Worm (Caenorhabditis elegans) whole organism, midembryonic: Measurements from ENCODE around the gene fbxa-144.

ENCODE experiments used
- T22C8.4 ChIP-seq: fragments of 200-800 bp; sonication (Bioruptor generic); IDR thresholded peaks from 2 replicates; pipeline ENCODE4 v1.3.6; 2022; ENCODE audit warnings: missing genetic modification characterization, missing compliant biosample characterization
- cog-1 ChIP-seq: sonication (generic microtip); optimal IDR thresholded peaks from 2 replicates; lab custom pipeline; 2016; ENCODE audit warnings: missing genetic modification characterization, missing compliant biosample characterization
- flt-1 ChIP-seq: fragments of 200-800 bp; sonication (Bioruptor generic); IDR thresholded peaks from 2 replicates; pipeline ENCODE4 v1.3.6; 2022; ENCODE audit warnings: missing genetic modification characterization, missing compliant biosample characterization
- klf-2 ChIP-seq: fragments of 200-800 bp; sonication (Bioruptor generic); conservative IDR thresholded peaks from 2 replicates; pipeline ENCODE4 v1.3.6; 2022; ENCODE audit warnings: missing genetic modification reagents, missing genetic modification characterization, missing compliant biosample characterization
- med-1 ChIP-seq: sonication (generic microtip); optimal IDR thresholded peaks from 2 replicates; lab custom pipeline; 2017; ENCODE audit warnings: missing genetic modification characterization, mild to moderate bottlenecking, missing compliant biosample characterization, antibody characterized with exemption, missing genetic modification reagents; ENCODE audit not compliant: insufficient read depth
- ref-1 ChIP-seq: fragments of 200-800 bp; sonication (Bioruptor generic); conservative IDR thresholded peaks from 2 replicates; pipeline ENCODE4 v1.3.6; 2022; ENCODE audit warnings: missing genetic modification reagents, missing genetic modification characterization, missing compliant biosample characterization
- tab-1 ChIP-seq: fragments of 200-800 bp; sonication (Bioruptor generic); IDR thresholded peaks from 2 replicates; pipeline ENCODE4 v1.3.6; 2022; ENCODE audit warnings: missing genetic modification characterization, missing compliant biosample characterization
- ztf-23 ChIP-seq: fragments of 200-800 bp; sonication (Bioruptor generic); IDR thresholded peaks from 2 replicates; pipeline ENCODE4 v1.3.6; 2022; ENCODE audit warnings: missing genetic modification reagents, missing genetic modification characterization, missing compliant biosample characterization
- ztf-29 ChIP-seq: fragments of 200-800 bp; sonication (Bioruptor generic); IDR thresholded peaks from 2 replicates; pipeline ENCODE4 v1.3.6; 2022; ENCODE audit warnings: missing genetic modification reagents, missing genetic modification characterization, missing compliant biosample characterization

Gene fbxa-144

ce11 chrV:16162124-16162735 lies 29.6 kb upstream of the fbxa-144 start, which contains the start of the genes str-109 and F10A3.11:
str-109 (minus strand) TSS chrV:16162224.
F10A3.11 (plus strand) TSS chrV:16162685.
- TF ChIP-seq ztf-23 (GFP tag; lab: Robert Waterston, UW) (no peak), T22C8.4 (GFP tag; lab: Robert Waterston, UW) (no peak), ref-1 (no peak), ztf-29 (GFP tag; lab: Robert Waterston, UW) (no peak), flt-1 (GFP tag; lab: Robert Waterston, UW) (no peak), klf-2 (GFP tag; lab: Robert Waterston, UW) (no peak), tab-1 (GFP tag; lab: Robert Waterston, UW) (no peak), med-1 (GFP tag; lab: Kevin White, UChicago) (no peak)

ce11 chrV:16160087-16160486 lies 27.5 kb upstream of the fbxa-144 start:
- TF ChIP-seq ztf-29 (GFP tag; lab: Robert Waterston, UW) (no peak), ztf-23 (GFP tag; lab: Robert Waterston, UW) (no peak), klf-2 (GFP tag; lab: Robert Waterston, UW) (no peak), flt-1 (GFP tag; lab: Robert Waterston, UW) (no peak), tab-1 (GFP tag; lab: Robert Waterston, UW) (no peak), med-1 (GFP tag; lab: Kevin White, UChicago) (no peak), ref-1 (no peak), T22C8.4 (GFP tag; lab: Robert Waterston, UW) (no peak)

- TF ChIP-seq ztf-29 (GFP tag; lab: Robert Waterston, UW) (no peak), flt-1 (GFP tag; lab: Robert Waterston, UW) (no peak), tab-1 (GFP tag; lab: Robert Waterston, UW) (no peak), ztf-23 (GFP tag; lab: Robert Waterston, UW) (no peak), ref-1 (no peak)
Measured at ce11 chrV:16159594-16159993, 27.0 kb upstream of the fbxa-144 start, which contains the start of gene F10A3.17. F10A3.17 (minus strand) TSS chrV:16159694.

ce11 chrV:16158391-16158790 lies 25.8 kb upstream of the fbxa-144 start, which contains the start of gene str-99:
str-99 (minus strand) TSS chrV:16158491.
- TF ChIP-seq tab-1 (GFP tag; lab: Robert Waterston, UW) (no peak), T22C8.4 (GFP tag; lab: Robert Waterston, UW) (no peak), klf-2 (GFP tag; lab: Robert Waterston, UW) (no peak), med-1 (GFP tag; lab: Kevin White, UChicago) (no peak), ref-1 (no peak), flt-1 (GFP tag; lab: Robert Waterston, UW) (no peak), cog-1 (tag; lab: Kevin White, UChicago) (no peak), ztf-23 (GFP tag; lab: Robert Waterston, UW) (no peak), ztf-29 (GFP tag; lab: Robert Waterston, UW) (no peak)

- no peak for TF ChIP-seq ztf-29 (GFP tag; lab: Robert Waterston, UW)
- no peak for TF ChIP-seq med-1 (GFP tag; lab: Kevin White, UChicago)
- no peak for TF ChIP-seq klf-2 (GFP tag; lab: Robert Waterston, UW)
- TF ChIP-seq T22C8.4 (GFP tag; lab: Robert Waterston, UW): no peak
- TF ChIP-seq flt-1 (GFP tag; lab: Robert Waterston, UW): no peak
- TF ChIP-seq tab-1 (GFP tag; lab: Robert Waterston, UW): no peak
- TF ChIP-seq ztf-23 (GFP tag; lab: Robert Waterston, UW): no peak
- TF ChIP-seq ref-1: no peak
- TF ChIP-seq cog-1 (tag; lab: Kevin White, UChicago): no peak
Measured at ce11 chrV:16155111-16155510, 22.5 kb upstream of the fbxa-144 start, which contains the start of gene str-97. str-97 (minus strand) TSS chrV:16155211.

- TF ChIP-seq ref-1: no peak
- TF ChIP-seq klf-2 (GFP tag; lab: Robert Waterston, UW): no peak
- no peak for TF ChIP-seq tab-1 (GFP tag; lab: Robert Waterston, UW)
- no peak for TF ChIP-seq T22C8.4 (GFP tag; lab: Robert Waterston, UW)
- TF ChIP-seq ztf-29 (GFP tag; lab: Robert Waterston, UW): no peak
- no peak for TF ChIP-seq med-1 (GFP tag; lab: Kevin White, UChicago)
- no peak for TF ChIP-seq flt-1 (GFP tag; lab: Robert Waterston, UW)
Measured at ce11 chrV:16153375-16153774, 20.8 kb upstream of the fbxa-144 start, which contains the start of gene str-254. str-254 (minus strand) TSS chrV:16153475.

- TF ChIP-seq med-1 (GFP tag; lab: Kevin White, UChicago) (no peak), ztf-29 (GFP tag; lab: Robert Waterston, UW) (no peak), ref-1 (no peak), flt-1 (GFP tag; lab: Robert Waterston, UW) (no peak), tab-1 (GFP tag; lab: Robert Waterston, UW) (no peak)
Measured at ce11 chrV:16148805-16149204, 16.2 kb upstream of the fbxa-144 start, which contains the start of gene F10A3.4. F10A3.4 (plus strand) TSS chrV:16149105.

ce11 chrV:16145009-16145408 lies 12.4 kb upstream of the fbxa-144 start:
- no peak for TF ChIP-seq flt-1 (GFP tag; lab: Robert Waterston, UW)
- TF ChIP-seq med-1 (GFP tag; lab: Kevin White, UChicago): no peak
- no peak for TF ChIP-seq cog-1 (tag; lab: Kevin White, UChicago)
- no peak for TF ChIP-seq T22C8.4 (GFP tag; lab: Robert Waterston, UW)
- TF ChIP-seq tab-1 (GFP tag; lab: Robert Waterston, UW): no peak
- TF ChIP-seq klf-2 (GFP tag; lab: Robert Waterston, UW): no peak

ce11 chrV:16143066-16143581 lies 10.5 kb upstream of the fbxa-144 start, which contains the start of gene fbxa-88:
fbxa-88 (minus strand) TSS chrV:16143116.
- TF ChIP-seq ztf-29 (GFP tag; lab: Robert Waterston, UW) (no peak), ref-1 (no peak), T22C8.4 (GFP tag; lab: Robert Waterston, UW) (no peak), klf-2 (GFP tag; lab: Robert Waterston, UW) (no peak), med-1 (GFP tag; lab: Kevin White, UChicago) (no peak)
